Worm (Caenorhabditis elegans): ENCODE data around the gene tufm-1.

Gene tufm-1

DNA sequence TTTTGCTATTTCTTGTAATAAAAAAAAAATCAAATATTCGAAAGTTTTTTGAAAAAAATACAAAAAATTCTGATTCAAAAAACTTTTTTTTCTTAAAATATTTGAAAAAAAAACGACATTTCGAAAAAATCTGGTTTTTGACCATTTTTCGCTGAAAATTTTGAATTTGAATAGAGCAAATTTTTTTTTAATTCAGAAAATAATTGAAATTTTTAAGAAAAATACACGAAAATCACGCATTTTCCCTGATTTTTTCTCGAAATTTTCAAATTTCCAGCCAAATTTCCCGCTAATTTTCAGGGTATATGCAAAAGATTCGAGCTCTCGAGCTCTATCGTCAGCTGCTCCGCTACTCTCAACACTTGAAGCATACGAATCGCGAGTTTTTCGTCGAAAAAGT is 12.0 kb upstream of the tufm-1 start, which contains the start of gene Y71H2AM.1:
Gene Y71H2AM.1, plus strand, starts transcription at position 301 of the 400 bp plus-strand sequence.
- TF ChIP-seq mbf-1 (tag; optimal IDR thresholded peaks at IDR 0.05) (no peak), nhr-10 (tag; optimal IDR thresholded peaks at IDR 0.05) (no peak), skn-1 (tag; optimal IDR thresholded peaks at IDR 0.05) (no peak), nhr-129 (tag; optimal IDR thresholded peaks at IDR 0.05) (no peak)

DNA sequence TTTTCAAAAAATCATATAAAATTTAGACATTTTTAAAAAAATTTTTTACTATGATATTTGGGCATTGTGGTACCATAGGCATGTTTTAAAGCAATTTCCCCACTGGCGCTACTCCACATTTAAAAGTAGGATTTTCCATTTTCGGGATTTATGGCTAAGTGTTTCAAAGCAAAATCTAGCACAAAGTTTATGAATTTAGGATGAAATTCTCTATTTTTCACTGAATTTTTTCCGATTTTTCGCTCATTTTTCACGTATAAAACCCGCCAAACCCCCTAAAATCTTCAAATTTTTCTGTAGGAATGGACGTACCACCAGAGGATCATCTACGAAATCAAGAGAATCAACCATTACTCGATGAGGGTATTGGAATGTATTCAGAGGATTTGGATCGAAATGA is 4.2 kb upstream of the tufm-1 start, which contains the start of gene pipp-4P:
Gene pipp-4P, plus strand, starts transcription at position 301 of the 400 bp plus-strand sequence.
- TF ChIP-seq sma-3 (GFP tag; optimal IDR thresholded peaks at IDR 0.05) = no peak
- TF ChIP-seq gmeb-1 (tag; optimal IDR thresholded peaks at IDR 0.05) = no peak
- TF ChIP-seq lin-39 (tag; optimal IDR thresholded peaks at IDR 0.05) = no peak
- no peak for TF ChIP-seq unc-39 (tag; optimal IDR thresholded peaks at IDR 0.05)
- TF ChIP-seq ztf-4 (tag; optimal IDR thresholded peaks at IDR 0.05) = no peak
- TF ChIP-seq unc-62 (GFP tag; optimal IDR thresholded peaks at IDR 0.05) = no peak
- no peak for TF ChIP-seq sma-9 (GFP tag; optimal IDR thresholded peaks at IDR 0.05)
- TF ChIP-seq sma-9 (tag; optimal IDR thresholded peaks at IDR 0.05) = no peak
- TF ChIP-seq dmd-4 (tag; optimal IDR thresholded peaks at IDR 0.05) = no peak
- no peak for TF ChIP-seq ceh-82 (tag; optimal IDR thresholded peaks at IDR 0.05)
- TF ChIP-seq peb-1 (tag; optimal IDR thresholded peaks at IDR 0.05) = no peak

DNA sequence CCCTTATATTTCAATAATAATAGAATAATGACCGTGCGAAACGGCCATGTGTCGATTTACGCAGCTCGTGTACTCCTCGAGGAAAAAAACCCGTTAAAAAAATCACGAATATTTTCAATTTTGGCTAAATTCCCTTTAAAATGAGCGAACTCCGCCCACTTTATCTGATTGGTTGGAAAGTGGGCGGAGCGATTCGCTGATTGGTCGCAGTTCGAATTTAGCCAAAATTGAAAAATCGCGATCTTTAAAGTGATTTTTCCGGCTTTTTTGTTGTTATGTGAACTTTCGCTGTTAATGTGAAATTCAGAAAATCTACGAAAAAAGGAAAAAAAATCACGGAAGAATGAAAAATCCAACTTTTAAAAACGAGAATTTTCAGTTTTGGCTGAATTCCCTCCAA is 3.1 kb upstream of the tufm-1 start:
- no peak for TF ChIP-seq F13H6.1 (tag; optimal IDR thresholded peaks at IDR 0.05)
- TF ChIP-seq lin-39 (tag; optimal IDR thresholded peaks at IDR 0.05) = no peak
- no peak for TF ChIP-seq nhr-237 (tag; optimal IDR thresholded peaks at IDR 0.05)
- no peak for TF ChIP-seq aly-2 (tag; optimal IDR thresholded peaks at IDR 0.05)
- TF ChIP-seq ceh-82 (tag; optimal IDR thresholded peaks at IDR 0.05) = no peak
- TF ChIP-seq blmp-1 (tag; optimal IDR thresholded peaks at IDR 0.05; ENCODE audit: insufficient read depth) = no peak
- no peak for TF ChIP-seq nhr-77 (tag; optimal IDR thresholded peaks at IDR 0.05)
- no peak for TF ChIP-seq sem-4 (tag; optimal IDR thresholded peaks at IDR 0.05)
- no peak for TF ChIP-seq R02D3.7 (tag; optimal IDR thresholded peaks at IDR 0.05)
- TF ChIP-seq lin-13 (GFP tag; optimal IDR thresholded peaks at IDR 0.05) = no peak
- no peak for TF ChIP-seq lin-11 (tag; optimal IDR thresholded peaks at IDR 0.05)
- TF ChIP-seq mdl-1 (tag; optimal IDR thresholded peaks at IDR 0.05) = no peak
- TF ChIP-seq crh-2 (tag; optimal IDR thresholded peaks at IDR 0.05) = no peak
- no peak for TF ChIP-seq alr-1 (tag; optimal IDR thresholded peaks at IDR 0.05)
- no peak for TF ChIP-seq Y55F3AM.14 (GFP tag; optimal IDR thresholded peaks at IDR 0.05)
- no peak for TF ChIP-seq zag-1 (tag; optimal IDR thresholded peaks at IDR 0.05)
- no peak for TF ChIP-seq ztf-11 (tag; optimal IDR thresholded peaks at IDR 0.05)

DNA sequence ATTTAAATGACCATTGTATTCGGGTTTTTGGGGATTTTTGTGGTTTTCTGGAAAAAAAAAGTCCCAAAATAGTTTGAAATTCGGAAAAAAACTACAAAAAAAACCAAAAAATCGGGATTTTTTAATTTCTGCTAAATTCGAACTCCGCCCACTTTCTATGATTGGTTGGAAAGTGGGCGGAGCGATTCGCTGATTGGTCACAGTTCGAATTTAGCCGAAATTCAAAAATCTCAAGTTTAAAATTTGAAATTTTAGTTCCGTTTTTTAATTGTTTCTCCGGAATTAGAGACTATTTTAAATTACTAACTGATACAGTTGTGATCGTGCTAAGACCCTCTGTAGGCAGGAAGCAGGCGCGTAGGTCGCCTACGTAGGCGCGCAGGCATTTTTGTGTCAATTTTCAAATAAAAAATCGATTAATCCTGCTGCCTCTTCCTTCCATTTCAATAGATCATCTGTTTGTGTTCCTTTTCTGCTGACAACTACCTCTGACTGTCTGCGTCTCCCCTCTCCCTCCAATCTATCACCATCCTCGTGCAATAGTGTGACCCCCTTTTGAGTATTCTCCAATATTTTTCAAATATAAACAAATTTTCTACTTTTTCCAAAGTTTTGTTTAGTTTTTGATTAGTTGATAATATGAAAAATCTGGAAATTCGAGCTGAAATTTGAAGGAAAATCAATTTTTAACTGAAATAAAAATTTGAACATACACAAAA is 1.6 kb upstream of the tufm-1 start:
- TF ChIP-seq lsy-2 (tag; optimal IDR thresholded peaks at IDR 0.05) = peak in 1 of 2 experiments; percentile 13
- TF ChIP-seq mab-5 (tag; optimal IDR thresholded peaks at IDR 0.05) = no peak

DNA sequence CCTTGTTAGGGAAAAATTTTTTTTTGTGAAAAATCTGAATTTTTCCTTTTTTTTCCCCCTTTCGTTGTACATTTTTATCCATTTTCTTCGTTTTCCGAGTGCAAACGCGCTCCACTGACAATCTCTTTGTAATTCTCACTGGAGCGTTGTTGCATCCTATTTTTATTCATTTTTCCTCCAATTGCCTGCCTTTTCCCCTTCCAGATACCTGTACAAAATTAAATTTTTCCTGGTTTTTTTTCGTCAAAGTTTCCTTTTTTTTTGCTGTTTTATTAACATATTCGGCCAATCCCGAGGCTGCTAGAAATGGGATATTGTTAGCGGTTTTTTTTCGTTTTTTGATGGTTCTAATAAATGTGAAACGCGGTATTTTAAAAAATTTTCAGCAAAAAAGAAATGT is 3.4 kb downstream of the tufm-1 start:
- TF ChIP-seq lin-39 (tag; optimal IDR thresholded peaks at IDR 0.05) (no peak), unc-39 (tag; optimal IDR thresholded peaks at IDR 0.05) (no peak), unc-55 (GFP tag; optimal IDR thresholded peaks at IDR 0.05) (no peak), sma-9 (GFP tag; optimal IDR thresholded peaks at IDR 0.05) (no peak), sma-9 (tag; optimal IDR thresholded peaks at IDR 0.05) (no peak), dmd-4 (tag; optimal IDR thresholded peaks at IDR 0.05) (no peak), skn-1 (tag; optimal IDR thresholded peaks at IDR 0.05) (no peak), ztf-11 (tag; optimal IDR thresholded peaks at IDR 0.05) (no peak), peb-1 (tag; optimal IDR thresholded peaks at IDR 0.05) (no peak), lsy-2 (tag; optimal IDR thresholded peaks at IDR 0.05) (peak in 1 of 2 experiments; percentile 22), ZK546.5 (tag; optimal IDR thresholded peaks at IDR 0.05) (no peak), lin-13 (GFP tag; optimal IDR thresholded peaks at IDR 0.05) (peak; percentile 5), ztf-4 (tag; optimal IDR thresholded peaks at IDR 0.05) (no peak), ama-1 (optimal IDR thresholded peaks at IDR 0.05) (peak; percentile 12), fos-1 (tag; optimal IDR thresholded peaks at IDR 0.05) (no peak), unc-62 (GFP tag; optimal IDR thresholded peaks at IDR 0.05) (no peak), zag-1 (tag; optimal IDR thresholded peaks at IDR 0.05) (no peak), snpc-4 (tag; optimal IDR thresholded peaks at IDR 0.05) (no peak), R02D3.7 (tag; optimal IDR thresholded peaks at IDR 0.05) (no peak), Y55F3AM.14 (GFP tag; optimal IDR thresholded peaks at IDR 0.05) (no peak), nhr-21 (tag; optimal IDR thresholded peaks at IDR 0.05) (no peak)
